Worm (Caenorhabditis elegans): Measurements from ENCODE around the gene algn-3.

ce11 chrII:14150031-14150430 is 17.4 kb upstream of the algn-3 start, which contains the start of gene W03H9.1:
- TF ChIP-seq ref-1 (GFP tag; conservative IDR thresholded peaks at IDR 0.05): no peak
- no peak for TF ChIP-seq ztf-23 (GFP tag; IDR thresholded peaks at IDR 0.05)
- TF ChIP-seq ztf-29 (GFP tag; IDR thresholded peaks at IDR 0.05): no peak
- TF ChIP-seq klf-2 (GFP tag; conservative IDR thresholded peaks at IDR 0.05): no peak
- TF ChIP-seq med-1 (GFP tag; optimal IDR thresholded peaks at IDR 0.05; ENCODE audit: insufficient read depth): no peak
- no peak for TF ChIP-seq T22C8.4 (GFP tag; IDR thresholded peaks at IDR 0.05)
- no peak for TF ChIP-seq flt-1 (GFP tag; IDR thresholded peaks at IDR 0.05)
- no peak for TF ChIP-seq tab-1 (GFP tag; IDR thresholded peaks at IDR 0.05)
